Worm (Caenorhabditis elegans) whole organism, L1 larva: ENCODE data around the gene B0336.7.

Experiments
- dpl-1 ChIP-seq, 3 experiments: fragments of 150-350 bp in 2 of 3; sonication (generic microtip) in 1 of 3; optimal IDR thresholded peaks; 2 replicates each; lab custom pipeline; 2014 to 2017; ENCODE audit warnings: missing biosample characterization in 3 of 3, missing genetic modification characterization in 3 of 3, missing genetic modification reagents in 3 of 3
- egl-27 ChIP-seq, 2 experiments: fragments of 150-350 bp in 1 of 2; sonication (generic microtip); optimal IDR thresholded peaks; 3 replicates each; lab custom pipeline; 2017 to 2018; ENCODE audit warnings: missing biosample characterization in 2 of 2, missing genetic modification characterization in 2 of 2, missing genetic modification reagents in 2 of 2
- irx-1 ChIP-seq: sonication (generic microtip); optimal IDR thresholded peaks from 2 replicates; lab custom pipeline; 2016; ENCODE audit warnings: missing genetic modification characterization, missing compliant biosample characterization
- lin-39 ChIP-seq: fragments of 150-350 bp; optimal IDR thresholded peaks from 2 replicates; lab custom pipeline; 2014; ENCODE audit warnings: missing biosample characterization, missing genetic modification reagents, missing genetic modification characterization
- nhr-11 ChIP-seq: fragments of 150-350 bp; optimal IDR thresholded peaks from 2 replicates; lab custom pipeline; 2014; ENCODE audit warnings: missing biosample characterization, missing genetic modification characterization
- skn-1 ChIP-seq: fragments of 150-350 bp; optimal IDR thresholded peaks from 2 replicates; lab custom pipeline; 2014; ENCODE audit warnings: missing biosample characterization, missing genetic modification characterization
- sox-4 ChIP-seq: sonication (generic microtip); optimal IDR thresholded peaks from 2 replicates; lab custom pipeline; 2016; ENCODE audit warnings: missing genetic modification characterization, missing compliant biosample characterization
- zip-4 ChIP-seq: fragments of 200-800 bp; sonication (Bioruptor generic); optimal IDR thresholded peaks from 2 replicates; lab custom pipeline; 2018; ENCODE audit warnings: mild to moderate bottlenecking, missing genetic modification characterization, moderate library complexity, missing compliant biosample characterization

DNA sequence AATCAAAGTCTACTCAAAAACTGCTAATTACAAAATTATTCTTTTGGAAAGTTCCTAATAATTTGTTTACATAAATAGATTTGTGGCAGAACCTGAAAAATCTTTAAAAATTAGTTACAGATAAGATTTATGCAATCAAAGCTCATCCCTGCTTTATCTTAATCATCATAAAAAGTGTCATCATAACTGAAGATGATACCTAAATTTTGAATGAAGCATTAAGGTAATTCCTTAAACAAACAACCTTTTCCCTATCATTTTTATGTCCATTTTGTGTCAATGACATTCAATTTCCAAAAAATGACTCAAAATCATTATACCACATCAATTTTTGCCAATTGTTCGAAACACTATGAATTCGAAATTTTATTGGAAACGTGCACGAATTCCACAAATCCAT is 40.5 kb upstream of the B0336.7 start, which contains the start of gene B0244.6:
- TF ChIP-seq nhr-11 (tag; lab: Kevin White, UChicago) (no peak), dpl-1 (GFP tag; optimal IDR thresholded peaks at IDR 0.05; lab: Kevin White, UChicago) (no peak), egl-27 (tag; optimal IDR thresholded peaks at IDR 0.05; lab: Kevin White, UChicago) (no peak), irx-1 (tag; lab: Kevin White, UChicago) (no peak), zip-4 (GFP tag; lab: Kevin White, UChicago) (no peak), skn-1 (no peak), lin-39 (no peak), sox-4 (no peak)
